Worm (Caenorhabditis elegans) whole organism, late embryonic: Measurements from ENCODE around the gene srx-97.

ENCODE experiments used
- K09A11.1 ChIP-seq: sonication (generic microtip); optimal IDR thresholded peaks from 2 replicates; lab custom pipeline; 2017; ENCODE audit warnings: antibody characterized with exemption, mild to moderate bottlenecking, missing genetic modification characterization, missing compliant biosample characterization; ENCODE audit not compliant: insufficient read depth
- ceh-14 ChIP-seq: sonication (generic microtip); optimal IDR thresholded peaks from 2 replicates; lab custom pipeline; 2016; ENCODE audit warnings: missing genotype, missing genetic modification characterization, missing compliant biosample characterization
- ceh-18 ChIP-seq: sonication (generic microtip); optimal IDR thresholded peaks from 2 replicates; lab custom pipeline; 2016; ENCODE audit warnings: missing genetic modification characterization, missing compliant biosample characterization
- ceh-19 ChIP-seq: fragments of 200-800 bp; sonication (Bioruptor generic); optimal IDR thresholded peaks from 2 replicates; lab custom pipeline; 2018; ENCODE audit warnings: mild to moderate bottlenecking, missing genetic modification characterization, missing compliant biosample characterization
- ceh-30 ChIP-seq: fragments of 150-350 bp; optimal IDR thresholded peaks from 2 replicates; lab custom pipeline; 2014; ENCODE audit warnings: missing biosample characterization, missing genetic modification characterization
- ceh-34 ChIP-seq: sonication (generic microtip); optimal IDR thresholded peaks from 2 replicates; lab custom pipeline; 2016; ENCODE audit warnings: mild to moderate bottlenecking, missing genetic modification characterization, missing compliant biosample characterization
- ceh-45 ChIP-seq: fragments of 200-800 bp; sonication (Bioruptor generic); IDR thresholded peaks from 2 replicates; pipeline ENCODE4 v1.3.6; 2022; ENCODE audit warnings: missing genetic modification reagents, missing genetic modification characterization, missing compliant biosample characterization
- ceh-48 ChIP-seq: sonication (generic microtip); optimal IDR thresholded peaks from 2 replicates; lab custom pipeline; 2016; ENCODE audit warnings: missing genetic modification characterization, inconsistent platforms, missing compliant biosample characterization
- ceh-6 ChIP-seq: fragments of 200-800 bp; sonication (Bioruptor generic); optimal IDR thresholded peaks from 2 replicates; lab custom pipeline; 2018; ENCODE audit warnings: mild to moderate bottlenecking, missing genetic modification characterization, missing compliant biosample characterization
- che-1 ChIP-seq: sonication (generic microtip); optimal IDR thresholded peaks from 2 replicates; lab custom pipeline; 2016; ENCODE audit warnings: mild to moderate bottlenecking, missing genetic modification characterization, missing compliant biosample characterization
- ets-4 ChIP-seq: sonication (generic microtip); optimal IDR thresholded peaks from 2 replicates; lab custom pipeline; 2016; ENCODE audit warnings: missing genetic modification characterization, missing compliant biosample characterization
- fkh-10 ChIP-seq: fragments of 150-350 bp; optimal IDR thresholded peaks from 2 replicates; lab custom pipeline; 2014; ENCODE audit warnings: missing biosample characterization, missing genetic modification reagents, missing genetic modification characterization
- fkh-6 ChIP-seq: sonication (generic microtip); optimal IDR thresholded peaks from 2 replicates; lab custom pipeline; 2016; ENCODE audit warnings: missing genetic modification characterization, missing compliant biosample characterization
- gmeb-2 ChIP-seq: sonication (generic microtip); optimal IDR thresholded peaks from 2 replicates; lab custom pipeline; 2016; ENCODE audit warnings: missing genetic modification characterization, inconsistent platforms, missing compliant biosample characterization
- hlh-15 ChIP-seq: sonication (generic microtip); optimal IDR thresholded peaks from 2 replicates; lab custom pipeline; 2016; ENCODE audit warnings: missing genetic modification characterization, missing compliant biosample characterization
- hlh-30 ChIP-seq: sonication (generic microtip); optimal IDR thresholded peaks from 2 replicates; lab custom pipeline; 2017; ENCODE audit warnings: antibody characterized with exemption, missing genetic modification characterization, missing compliant biosample characterization; ENCODE audit not compliant: insufficient read depth
- hlh-8 ChIP-seq: sonication (generic microtip); optimal IDR thresholded peaks from 2 replicates; lab custom pipeline; 2016; ENCODE audit warnings: missing genotype, missing genetic modification characterization, missing compliant biosample characterization
- lim-6 ChIP-seq: sonication (generic microtip); optimal IDR thresholded peaks from 2 replicates; lab custom pipeline; 2016; ENCODE audit warnings: missing genetic modification characterization, missing compliant biosample characterization
- mec-3 ChIP-seq: sonication (generic microtip); optimal IDR thresholded peaks from 2 replicates; lab custom pipeline; 2016; ENCODE audit warnings: borderline replicate concordance, missing genetic modification characterization, missing compliant biosample characterization
- nfya-1 ChIP-seq: sonication (generic microtip); optimal IDR thresholded peaks from 2 replicates; lab custom pipeline; 2017; ENCODE audit warnings: missing genetic modification characterization, mild to moderate bottlenecking, missing compliant biosample characterization, antibody characterized with exemption, moderate library complexity
- npax-4 ChIP-seq: sonication (generic microtip); optimal IDR thresholded peaks from 2 replicates; lab custom pipeline; 2016; ENCODE audit warnings: missing genetic modification characterization, missing compliant biosample characterization
- odd-2 ChIP-seq: sonication (generic microtip); optimal IDR thresholded peaks from 2 replicates; lab custom pipeline; 2017; ENCODE audit warnings: antibody characterized with exemption, mild to moderate bottlenecking, missing genetic modification characterization, missing compliant biosample characterization
- pag-3 ChIP-seq: sonication (generic microtip); optimal IDR thresholded peaks from 2 replicates; lab custom pipeline; 2016; ENCODE audit warnings: missing compliant biosample characterization, missing genetic modification characterization, borderline replicate concordance
- pha-2 ChIP-seq: sonication (generic microtip); optimal IDR thresholded peaks from 2 replicates; lab custom pipeline; 2017; ENCODE audit warnings: mild to moderate bottlenecking, missing genetic modification characterization, missing compliant biosample characterization
- pha-4 ChIP-seq: fragments of 150-350 bp; optimal IDR thresholded peaks from 2 replicates; lab custom pipeline; 2018; ENCODE audit warnings: missing biosample characterization, missing genetic modification reagents, missing genetic modification characterization
- pros-1 ChIP-seq: fragments of 150-350 bp; optimal IDR thresholded peaks from 2 replicates; lab custom pipeline; 2014; ENCODE audit warnings: missing biosample characterization, missing genetic modification reagents, missing genetic modification characterization
- tbx-2 ChIP-seq: sonication (generic microtip); optimal IDR thresholded peaks from 2 replicates; lab custom pipeline; 2016; ENCODE audit warnings: missing genetic modification characterization, missing compliant biosample characterization
- tbx-7 ChIP-seq: sonication (generic microtip); optimal IDR thresholded peaks from 2 replicates; lab custom pipeline; 2016; ENCODE audit warnings: missing genotype, missing genetic modification characterization, missing compliant biosample characterization
- unc-55 ChIP-seq: sonication (generic microtip); optimal IDR thresholded peaks from 2 replicates; lab custom pipeline; 2017; ENCODE audit warnings: missing biosample characterization, missing genetic modification reagents, missing genetic modification characterization
- unc-86 ChIP-seq: sonication (generic microtip); optimal IDR thresholded peaks from 2 replicates; lab custom pipeline; 2016; ENCODE audit warnings: missing genetic modification characterization, missing compliant biosample characterization
- ztf-16 ChIP-seq: sonication (generic microtip); optimal IDR thresholded peaks from 2 replicates; lab custom pipeline; 2017; ENCODE audit warnings: missing genetic modification characterization, missing compliant biosample characterization

srx-97 gene

DNA sequence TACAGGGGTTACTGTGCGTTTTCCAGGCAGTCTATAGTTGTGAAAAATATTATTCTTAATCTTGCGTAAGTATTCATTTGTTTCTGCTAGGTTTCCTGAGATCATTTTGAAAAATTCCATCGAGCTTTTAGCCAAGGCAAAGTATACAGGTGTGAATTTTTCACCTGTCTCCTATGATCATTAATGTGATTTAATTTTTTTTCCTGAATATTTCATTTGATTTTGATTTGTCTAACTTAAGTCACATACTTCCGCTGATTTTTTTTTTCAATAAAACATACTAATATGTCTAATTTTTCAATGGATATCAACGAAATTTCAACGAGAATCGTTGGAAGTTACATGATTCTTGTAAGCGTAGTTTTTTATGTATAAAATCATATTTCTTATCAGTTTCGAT lies 36.1 kb upstream of the srx-97 start, which contains the start of gene srx-108:
Gene srx-108, plus strand, starts transcription at position 301 of the 400 bp plus-strand sequence.
- TF ChIP-seq fkh-6 (tag; lab: Kevin White, UChicago) (no peak), ceh-48 (no peak), pha-2 (tag; lab: Kevin White, UChicago) (no peak), nfya-1 (tag; lab: Kevin White, UChicago) (no peak), odd-2 (tag; lab: Kevin White, UChicago) (no peak), pha-4 (tag; lab: Kevin White, UChicago) (no peak)

DNA sequence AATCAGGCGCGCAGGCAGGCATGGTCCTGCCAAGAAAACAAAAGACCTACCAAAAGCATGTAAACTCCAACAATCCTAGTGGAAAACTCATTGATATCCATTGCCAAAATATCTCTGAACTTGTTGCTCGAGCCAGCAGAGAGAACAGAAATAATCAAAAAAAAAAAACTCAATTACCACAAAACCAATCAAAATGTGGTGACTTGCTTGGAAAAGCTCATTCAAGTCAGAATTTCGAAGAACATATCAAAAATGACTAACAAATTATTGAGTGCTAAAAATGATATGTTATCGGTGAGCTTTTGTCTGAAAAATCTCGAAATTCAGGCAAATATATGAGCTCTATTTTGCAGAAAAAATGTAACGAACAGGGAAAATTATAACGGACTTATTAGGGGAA lies 32.1 kb upstream of the srx-97 start, which contains the start of gene srx-105:
Gene srx-105, minus strand, starts transcription at position 101 of the 400 bp plus-strand sequence.
- TF ChIP-seq gmeb-2 (tag; lab: Kevin White, UChicago) (no peak), mec-3 (tag; lab: Kevin White, UChicago) (no peak), K09A11.1 (no peak), ceh-6 (GFP tag; lab: Kevin White, UChicago) (no peak), ztf-16 (tag; lab: Kevin White, UChicago) (no peak), che-1 (no peak), hlh-15 (tag; lab: Kevin White, UChicago) (no peak)

DNA sequence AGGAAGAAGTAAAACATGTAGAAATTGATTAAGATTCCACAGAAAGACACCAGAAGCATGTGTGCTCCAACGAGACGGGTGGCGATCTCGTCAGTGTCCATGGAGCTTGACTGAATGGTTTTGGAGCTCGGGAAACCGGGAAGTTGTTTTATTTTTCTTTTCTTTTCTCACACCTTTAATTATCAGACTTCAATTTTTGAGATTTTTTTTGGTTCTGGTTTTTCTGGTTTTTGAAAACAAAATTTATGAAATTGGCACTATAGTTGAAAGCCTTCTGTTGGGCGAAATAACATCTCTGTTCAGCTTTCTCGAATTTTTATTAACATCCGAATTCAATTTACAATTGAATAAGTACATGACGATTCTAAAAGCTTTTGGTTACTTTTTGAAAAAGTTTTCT lies 30.4 kb upstream of the srx-97 start, which contains the start of gene srx-104:
Gene srx-104, minus strand, starts transcription at position 101 of the 400 bp plus-strand sequence.
- no peak for TF ChIP-seq ceh-6 (GFP tag; lab: Kevin White, UChicago)
- TF ChIP-seq ceh-19 (GFP tag; lab: Kevin White, UChicago) = no peak
- TF ChIP-seq ets-4 (tag; lab: Kevin White, UChicago) = no peak
- no peak for TF ChIP-seq hlh-30
- no peak for TF ChIP-seq unc-55 (GFP tag; lab: Kevin White, UChicago)
- TF ChIP-seq pros-1 (tag; lab: Kevin White, UChicago) = no peak
- no peak for TF ChIP-seq pag-3 (tag; lab: Kevin White, UChicago)

DNA sequence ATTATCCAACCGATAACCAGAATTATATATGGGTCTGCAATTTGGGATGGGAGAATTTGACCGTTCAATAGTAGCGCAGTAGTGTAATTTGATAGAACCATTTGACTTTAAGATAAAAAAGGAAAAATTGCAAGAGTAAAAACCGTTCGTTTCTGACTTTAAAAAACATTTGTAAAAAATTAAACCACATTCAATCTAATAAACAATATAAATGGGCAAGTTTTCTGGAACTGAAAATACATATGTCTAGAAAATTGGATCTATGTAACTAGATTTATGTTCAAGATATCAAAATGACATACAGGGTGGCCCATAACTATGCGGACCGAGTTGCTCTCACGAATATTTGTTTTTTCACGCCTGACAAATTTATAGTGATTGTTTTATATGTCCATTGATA lies 25.4 kb upstream of the srx-97 start, which contains the start of gene srx-102:
Gene srx-102, minus strand, starts transcription at position 101 of the 400 bp plus-strand sequence.
- TF ChIP-seq ceh-18 (no peak), tbx-7 (tag; lab: Kevin White, UChicago) (no peak), ceh-14 (tag; lab: Kevin White, UChicago) (no peak), unc-86 (tag; lab: Kevin White, UChicago) (no peak)

DNA sequence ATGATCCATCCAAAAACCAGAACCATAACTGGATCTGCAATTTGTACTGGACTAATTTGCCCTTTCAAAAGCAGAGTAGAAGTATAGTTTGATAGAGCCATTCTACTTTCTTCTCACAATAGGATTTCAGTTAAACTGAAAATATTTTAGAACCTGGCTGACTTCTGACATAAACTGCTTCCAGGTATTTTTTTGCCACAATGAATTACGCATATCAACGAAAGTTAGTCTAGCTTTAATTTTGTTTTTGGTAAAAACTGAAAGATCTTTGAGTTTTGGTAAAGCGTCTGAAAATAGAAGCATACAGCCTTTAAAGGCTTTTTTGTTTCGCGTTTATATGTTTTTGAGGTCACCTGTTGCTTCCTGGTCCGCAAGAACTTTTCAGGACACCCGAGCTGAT lies 21.4 kb upstream of the srx-97 start, which contains the start of gene srx-101:
Gene srx-101, minus strand, starts transcription at position 101 of the 400 bp plus-strand sequence.
- TF ChIP-seq fkh-10 (GFP tag; lab: Kevin White, UChicago) (no peak), ceh-30 (tag; lab: Kevin White, UChicago) (no peak), lim-6 (tag; lab: Kevin White, UChicago) (no peak), tbx-2 (no peak), gmeb-2 (tag; lab: Kevin White, UChicago) (no peak), ceh-34 (tag; lab: Kevin White, UChicago) (no peak), ceh-45 (no peak), unc-86 (tag; lab: Kevin White, UChicago) (no peak)

DNA sequence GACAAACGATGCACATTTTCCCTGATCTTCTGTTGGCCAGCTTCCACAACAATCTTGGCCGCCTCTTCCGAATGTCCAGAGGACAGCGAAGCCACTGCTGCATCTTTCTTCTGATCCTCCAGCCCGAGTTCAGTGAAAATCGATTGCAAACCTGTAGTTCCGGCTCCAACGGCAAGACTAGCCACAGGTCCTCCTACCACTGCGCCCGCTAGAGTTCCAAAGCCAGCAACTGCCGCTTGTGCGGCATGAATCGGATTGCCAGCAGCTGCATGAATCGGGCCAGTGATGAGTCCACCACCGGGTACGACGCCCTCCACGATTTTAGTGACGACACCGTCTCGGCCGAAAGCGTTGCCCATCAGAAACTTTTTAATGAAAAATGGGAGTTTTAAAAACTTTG lies 19.1 kb upstream of the srx-97 start, which contains the start of gene ifas-1:
Gene ifas-1, minus strand, starts transcription at position 387 of the 400 bp plus-strand sequence.
- TF ChIP-seq hlh-8 = no peak
- TF ChIP-seq npax-4 (tag; lab: Kevin White, UChicago) = no peak
